Fruit fly (Drosophila melanogaster): ENCODE measurements around the gene comt.

comt gene

dm6 chrX:13249732-13250395 lies 9.0 kb upstream of the comt start (continued):
- peak; percentile 12; the same call in 1 of the 2 replicates for TF ChIP-seq wor (GFP tag; IDR thresholded peaks at IDR 0.05)
- no peak for TF ChIP-seq CG8359 (GFP tag; optimal IDR thresholded peaks at IDR 0.05; ENCODE audit: borderline replicate concordance)
- TF ChIP-seq caup (GFP tag; optimal IDR thresholded peaks at IDR 0.05; ENCODE audit: severe bottlenecking): no peak
- TF ChIP-seq CG9437 (GFP tag; optimal IDR thresholded peaks at IDR 0.05): peak; percentile 5
- TF ChIP-seq Ravus (GFP tag; IDR thresholded peaks at IDR 0.05): no peak
- TF ChIP-seq yki (optimal IDR thresholded peaks at IDR 0.05): no peak
- TF ChIP-seq CG32532 (GFP tag; IDR thresholded peaks at IDR 0.05): no peak
- peak; percentile 10 for TF ChIP-seq tio (GFP tag; optimal IDR thresholded peaks at IDR 0.05)
- TF ChIP-seq CG32772 (GFP tag; IDR thresholded peaks at IDR 0.05): no peak
- TF ChIP-seq CG9727 (GFP tag; optimal IDR thresholded peaks at IDR 0.05): no peak
- no peak for TF ChIP-seq gce (GFP tag; IDR thresholded peaks at IDR 0.05)
- no peak for TF ChIP-seq Nf-YB (GFP tag; optimal IDR thresholded peaks at IDR 0.05)
- 0 out of 2 replicates have a peak, but pooled peaks have one; percentile 17 for TF ChIP-seq ssp (GFP tag; IDR thresholded peaks at IDR 0.05)
- TF ChIP-seq HLH4C (GFP tag; IDR thresholded peaks at IDR 0.05; ENCODE audit: partially characterized antibody): no peak
- TF ChIP-seq zfh1 (GFP tag; IDR thresholded peaks at IDR 0.05): 0 out of 3 replicates have a peak, but pooled peaks have one; percentile 7
- no peak for TF ChIP-seq p53 (GFP tag; optimal IDR thresholded peaks at IDR 0.05)
- TF ChIP-seq stc (GFP tag; IDR thresholded peaks at IDR 0.05): no peak
- peak; percentile 39 for TF ChIP-seq CG10979 (tag; optimal IDR thresholded peaks at IDR 0.05)
- no peak for TF ChIP-seq Camta (GFP tag; optimal IDR thresholded peaks at IDR 0.05)
- no peak for TF ChIP-seq lmd (GFP tag; IDR thresholded peaks at IDR 0.05)
- no peak for TF ChIP-seq dati (GFP tag; IDR thresholded peaks at IDR 0.05)
- no peak for TF ChIP-seq CG7357 (GFP tag; IDR thresholded peaks at IDR 0.05)
- TF ChIP-seq CG7556 (GFP tag; optimal IDR thresholded peaks at IDR 0.05): peak; percentile 16
- no peak for TF ChIP-seq MESR4 (GFP tag; optimal IDR thresholded peaks at IDR 0.05)
- TF ChIP-seq nerfin-1 (tag; optimal IDR thresholded peaks at IDR 0.05): no peak
- no peak for TF ChIP-seq CG43689 (GFP tag; IDR thresholded peaks at IDR 0.05)
- no peak for TF ChIP-seq CG18011 (GFP tag; optimal IDR thresholded peaks at IDR 0.05)
- no peak for TF ChIP-seq Doc2 (GFP tag; IDR thresholded peaks at IDR 0.05)
- no peak for TF ChIP-seq CG18599 (GFP tag; optimal IDR thresholded peaks at IDR 0.05)
- TF ChIP-seq CG6254 (GFP tag; optimal IDR thresholded peaks at IDR 0.05): no peak
- TF ChIP-seq CG2129 (GFP tag; IDR thresholded peaks at IDR 0.05; ENCODE audit: partially characterized antibody): no peak
- TF ChIP-seq CG31441 (GFP tag; IDR thresholded peaks at IDR 0.05): no peak
- TF ChIP-seq CG12391 (tag; optimal IDR thresholded peaks at IDR 0.05): peak; percentile 23
- TF ChIP-seq CG8281 (tag; optimal IDR thresholded peaks at IDR 0.05): no peak
- no peak for TF ChIP-seq ab (GFP tag; optimal IDR thresholded peaks at IDR 0.05)
- TF ChIP-seq chinmo (GFP tag; IDR thresholded peaks at IDR 0.05; ENCODE audit: partially characterized antibody): no peak
- no peak for TF ChIP-seq CG9817 (tag; optimal IDR thresholded peaks at IDR 0.05)
- no peak for TF ChIP-seq CG34376 (GFP tag; optimal IDR thresholded peaks at IDR 0.05)
- peak; percentile 4 for TF ChIP-seq CG14710 (tag; optimal IDR thresholded peaks at IDR 0.05)
- no peak for TF ChIP-seq mirr (GFP tag; optimal IDR thresholded peaks at IDR 0.05)
- TF ChIP-seq CG2889 (GFP tag; IDR thresholded peaks at IDR 0.05): no peak
- TF ChIP-seq CG3407 (GFP tag; optimal IDR thresholded peaks at IDR 0.05): peak; percentile 12
- TF ChIP-seq nmo (GFP tag; optimal IDR thresholded peaks at IDR 0.05): no peak
- TF ChIP-seq jumu (GFP tag; optimal IDR thresholded peaks at IDR 0.05): no peak
- no peak for TF ChIP-seq Fer3 (tag; optimal IDR thresholded peaks at IDR 0.05)
- TF ChIP-seq Blimp-1 (GFP tag; optimal IDR thresholded peaks at IDR 0.05): peak; percentile 31
- no peak for TF ChIP-seq Stat92E (GFP tag; optimal IDR thresholded peaks at IDR 0.05)
- TF ChIP-seq CG8089 (GFP tag; optimal IDR thresholded peaks at IDR 0.05): no peak
- no peak for TF ChIP-seq pnt (GFP tag; optimal IDR thresholded peaks at IDR 0.05)
- no peak for TF ChIP-seq crol (GFP tag; IDR thresholded peaks at IDR 0.05)
